Fruit fly (Drosophila melanogaster) Kc167 (cell line): ENCODE measurements around the gene CG9948.

Source experiments
- Myc ChIP-seq: fragments of >200 bp; optimal IDR thresholded peaks from 2 replicates; lab custom pipeline; 2017; ENCODE audit warnings: missing external identifiers
- Sin3A ChIP-seq: fragments of >200 bp; optimal IDR thresholded peaks from 2 replicates; lab custom pipeline; 2018; ENCODE audit warnings: missing external identifiers
- h ChIP-seq: fragments of >200 bp; optimal IDR thresholded peaks from 3 replicates; lab custom pipeline; 2018; ENCODE audit warnings: missing external identifiers
- insv ChIP-seq: fragments of >200 bp; optimal IDR thresholded peaks from 3 replicates; lab custom pipeline; 2018; ENCODE audit warnings: missing external identifiers
- psq ChIP-seq: fragments of >200 bp; optimal IDR thresholded peaks from 2 replicates; lab custom pipeline; 2017; ENCODE audit warnings: missing external identifiers
- ttk ChIP-seq: sonication (Bioruptor generic); optimal IDR thresholded peaks from 2 replicates; lab custom pipeline; 2017; ENCODE audit warnings: missing external identifiers

The CG9948 gene

DNA sequence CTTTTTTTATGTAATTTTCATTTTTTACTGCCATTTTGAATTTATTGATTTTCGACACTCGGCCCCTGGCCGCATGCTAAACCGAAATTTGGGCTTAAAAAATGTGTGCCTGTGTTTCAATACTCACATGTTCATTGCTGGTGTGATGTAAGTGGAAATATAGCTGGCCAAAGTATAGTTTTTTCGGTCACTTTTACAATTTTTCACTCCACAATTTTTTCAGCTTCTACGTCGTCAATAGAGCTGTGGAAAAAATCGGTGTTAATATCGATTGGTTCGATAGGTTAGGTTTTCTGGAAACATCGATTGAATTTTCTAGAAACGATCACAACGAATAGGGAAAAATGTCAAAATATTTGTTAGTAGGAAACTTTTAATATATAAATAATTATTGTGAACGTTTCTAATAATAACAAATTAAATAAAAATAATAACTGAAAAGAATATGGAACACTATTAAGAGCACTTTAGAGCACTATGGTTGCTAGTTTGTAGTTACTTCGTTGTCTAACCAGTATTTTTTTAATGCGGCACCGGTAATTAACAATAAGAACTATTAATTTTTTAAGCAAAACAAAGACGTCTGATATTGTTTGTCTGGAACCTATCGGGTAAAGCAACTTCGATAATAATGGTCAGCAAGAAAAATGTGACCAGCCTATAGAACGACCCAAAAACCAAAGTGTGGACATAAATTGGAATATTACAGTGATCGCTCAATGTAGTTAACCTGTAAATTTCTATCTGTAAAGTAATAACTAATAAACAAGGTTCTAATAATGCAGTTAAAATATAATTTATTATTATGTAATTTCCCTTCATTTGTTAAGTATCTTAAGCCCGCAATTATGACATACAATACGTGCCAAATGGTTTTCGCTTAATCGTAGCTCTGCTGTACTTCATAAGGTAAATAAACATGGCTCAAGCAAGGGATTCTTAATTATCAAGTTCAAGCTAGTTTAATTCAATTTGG, at the start of gene CG9948, which contains the start of gene CG10077:
Gene CG9948 (plus strand): TSS at position 738 of the 976 bp plus-strand sequence.
Gene CG10077 (minus strand): TSS at position 651 of the 976 bp plus-strand sequence.
- TF ChIP-seq ttk (no peak), h (lab: Kevin White, UChicago) (no peak), insv (no peak), psq (lab: Kevin White, UChicago) (no peak), Myc (lab: Kevin White, UChicago) (no peak), Sin3A (lab: Kevin White, UChicago) (no peak)

- TF ChIP-seq psq (lab: Kevin White, UChicago) = no peak
- TF ChIP-seq Myc (lab: Kevin White, UChicago) = no peak
Measured at dm6 chr3L:6906758-6907157, 49.0 kb upstream of the CG9948 start.

dm6 chr3L:6911219-6911618, 44.6 kb upstream of the CG9948 start:
- no peak for TF ChIP-seq Myc (lab: Kevin White, UChicago)
- no peak for TF ChIP-seq insv
- TF ChIP-seq h (lab: Kevin White, UChicago) = no peak
- no peak for TF ChIP-seq psq (lab: Kevin White, UChicago)
- no peak for TF ChIP-seq ttk
- TF ChIP-seq Sin3A (lab: Kevin White, UChicago) = no peak

DNA sequence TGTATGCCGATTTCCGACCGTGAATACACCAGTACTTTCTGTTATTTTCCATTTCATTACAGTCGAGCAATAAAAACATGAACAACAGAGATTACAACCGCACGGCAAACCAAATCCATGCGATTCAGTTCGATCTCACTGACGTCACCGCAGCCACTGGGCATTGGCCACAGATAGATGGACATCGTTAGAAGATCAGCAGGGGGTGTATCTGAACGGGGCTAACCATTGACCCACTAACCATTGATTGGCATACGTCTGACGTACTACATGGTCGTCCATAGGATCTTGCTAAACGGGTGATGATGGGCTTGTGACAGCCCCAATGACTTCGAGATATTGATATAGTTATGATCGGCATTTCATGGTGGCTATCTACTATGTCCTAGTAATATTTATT, 42.0 kb upstream of the CG9948 start:
- TF ChIP-seq insv = no peak
- TF ChIP-seq h (lab: Kevin White, UChicago) = no peak
- no peak for TF ChIP-seq Myc (lab: Kevin White, UChicago)
- TF ChIP-seq ttk = no peak
- TF ChIP-seq psq (lab: Kevin White, UChicago) = no peak
- TF ChIP-seq Sin3A (lab: Kevin White, UChicago) = no peak

DNA sequence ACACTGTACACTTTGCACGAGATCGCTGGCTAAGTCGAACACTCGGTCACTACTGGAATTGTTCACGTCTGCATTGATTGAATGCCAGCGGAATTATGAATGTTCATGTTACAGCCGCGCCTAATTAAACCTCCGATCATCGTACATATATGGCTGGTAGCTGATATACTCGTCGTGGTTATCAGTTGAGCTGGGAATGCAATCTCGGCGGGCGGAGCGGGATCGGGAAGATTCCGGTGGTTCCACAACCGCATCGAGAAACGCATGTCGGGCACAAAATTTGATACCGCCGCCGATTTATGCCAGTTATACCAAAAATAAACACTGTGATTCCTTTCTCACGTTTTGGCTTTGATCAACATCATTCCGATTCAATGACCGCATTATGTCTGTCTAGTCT, 41.0 kb upstream of the CG9948 start, which contains the start of gene Prat2:
Gene Prat2 (minus strand): TSS at position 101 of the 400 bp plus-strand sequence.
- no peak for TF ChIP-seq h (lab: Kevin White, UChicago)
- no peak for TF ChIP-seq Myc (lab: Kevin White, UChicago)
- no peak for TF ChIP-seq psq (lab: Kevin White, UChicago)
- TF ChIP-seq Sin3A (lab: Kevin White, UChicago) = no peak
- TF ChIP-seq insv = no peak
- no peak for TF ChIP-seq ttk

DNA sequence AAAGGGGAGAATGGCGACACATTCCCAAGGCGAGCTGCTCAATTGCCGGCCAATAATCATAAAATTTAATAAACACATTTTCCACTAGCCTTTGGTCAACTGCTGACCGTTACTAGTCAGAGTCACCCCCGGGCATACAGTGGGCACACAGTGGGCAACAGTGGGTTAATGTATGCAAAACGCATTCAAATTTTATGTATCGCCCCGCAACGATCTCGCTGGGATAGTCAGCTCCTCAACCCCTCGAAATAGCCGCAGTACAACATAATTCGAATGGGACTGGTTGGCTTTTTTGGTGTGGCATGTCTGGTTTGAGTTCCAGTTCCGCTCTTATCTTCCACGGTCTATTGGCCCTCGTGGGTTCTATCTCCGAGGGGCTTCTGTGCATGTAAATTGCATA, 36.6 kb upstream of the CG9948 start:
- TF ChIP-seq psq (lab: Kevin White, UChicago) (no peak), Myc (lab: Kevin White, UChicago) (no peak), h (lab: Kevin White, UChicago) (no peak), Sin3A (lab: Kevin White, UChicago) (no peak), ttk (no peak), insv (no peak)

DNA sequence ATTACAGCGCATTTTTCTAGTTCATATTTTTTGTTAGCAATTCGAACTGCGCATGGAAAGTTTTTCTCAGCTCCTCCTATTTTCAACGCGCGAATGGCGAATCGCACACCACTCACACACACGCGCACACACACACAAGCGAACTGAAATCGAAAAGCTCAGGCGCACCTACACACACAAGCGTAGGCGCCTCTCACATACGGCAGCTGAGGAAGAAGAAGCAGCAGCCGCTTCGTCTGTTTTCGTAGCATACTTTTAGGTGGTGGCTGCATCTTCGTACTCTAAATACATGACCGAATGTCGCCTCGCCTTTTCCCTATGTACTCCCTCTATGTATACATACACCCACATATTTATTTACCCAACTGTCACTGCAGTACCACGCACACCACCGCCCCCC, 29.9 kb upstream of the CG9948 start:
- no peak for TF ChIP-seq Sin3A (lab: Kevin White, UChicago)
- no peak for TF ChIP-seq insv
- TF ChIP-seq ttk = no peak
- no peak for TF ChIP-seq psq (lab: Kevin White, UChicago)
- TF ChIP-seq h (lab: Kevin White, UChicago) = no peak
- TF ChIP-seq Myc (lab: Kevin White, UChicago) = no peak

- no peak for TF ChIP-seq h (lab: Kevin White, UChicago)
- no peak for TF ChIP-seq ttk
- no peak for TF ChIP-seq Sin3A (lab: Kevin White, UChicago)
- TF ChIP-seq psq (lab: Kevin White, UChicago) = no peak
- TF ChIP-seq insv = no peak
- TF ChIP-seq Myc (lab: Kevin White, UChicago) = no peak
Measured at dm6 chr3L:6931850-6932249, 23.9 kb upstream of the CG9948 start, which contains the start of gene CG45413. CG45413 (minus strand) TSS chr3L:6931950.

dm6 chr3L:6932626-6933025, 23.2 kb upstream of the CG9948 start, which contains the start of gene CG14820:
CG14820 (plus strand) TSS chr3L:6932926.
- TF ChIP-seq Sin3A (lab: Kevin White, UChicago) = no peak
- TF ChIP-seq Myc (lab: Kevin White, UChicago) = no peak

DNA sequence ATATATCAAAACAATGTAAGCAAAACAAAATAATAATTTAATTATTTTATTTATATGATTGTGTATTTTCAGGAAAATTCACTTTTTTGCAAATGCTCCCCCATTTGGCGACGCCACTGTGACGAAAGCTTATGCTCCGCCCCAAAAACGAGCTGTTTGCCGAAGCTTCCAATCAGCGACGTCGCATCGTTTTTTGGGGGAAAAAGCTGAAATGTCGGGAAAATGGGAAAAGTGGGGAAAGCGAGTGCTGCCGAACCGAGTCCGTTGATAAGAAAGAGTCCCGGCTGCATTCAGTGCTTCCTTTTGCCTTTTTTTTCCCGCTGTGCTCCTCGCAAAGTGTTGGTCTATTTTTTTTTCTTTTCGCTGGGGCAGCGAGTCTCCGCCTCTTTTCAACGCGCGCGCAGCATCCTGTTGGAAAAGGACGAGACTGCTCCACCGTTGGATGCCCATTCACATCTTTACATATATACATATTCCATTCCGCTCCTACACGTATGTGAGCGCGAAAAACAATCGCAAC, 20.9 kb upstream of the CG9948 start:
- TF ChIP-seq Sin3A (lab: Kevin White, UChicago) (no peak), insv (no peak), h (lab: Kevin White, UChicago) (no peak), psq (lab: Kevin White, UChicago) (no peak), ttk (no peak), Myc (lab: Kevin White, UChicago) (no peak)

DNA sequence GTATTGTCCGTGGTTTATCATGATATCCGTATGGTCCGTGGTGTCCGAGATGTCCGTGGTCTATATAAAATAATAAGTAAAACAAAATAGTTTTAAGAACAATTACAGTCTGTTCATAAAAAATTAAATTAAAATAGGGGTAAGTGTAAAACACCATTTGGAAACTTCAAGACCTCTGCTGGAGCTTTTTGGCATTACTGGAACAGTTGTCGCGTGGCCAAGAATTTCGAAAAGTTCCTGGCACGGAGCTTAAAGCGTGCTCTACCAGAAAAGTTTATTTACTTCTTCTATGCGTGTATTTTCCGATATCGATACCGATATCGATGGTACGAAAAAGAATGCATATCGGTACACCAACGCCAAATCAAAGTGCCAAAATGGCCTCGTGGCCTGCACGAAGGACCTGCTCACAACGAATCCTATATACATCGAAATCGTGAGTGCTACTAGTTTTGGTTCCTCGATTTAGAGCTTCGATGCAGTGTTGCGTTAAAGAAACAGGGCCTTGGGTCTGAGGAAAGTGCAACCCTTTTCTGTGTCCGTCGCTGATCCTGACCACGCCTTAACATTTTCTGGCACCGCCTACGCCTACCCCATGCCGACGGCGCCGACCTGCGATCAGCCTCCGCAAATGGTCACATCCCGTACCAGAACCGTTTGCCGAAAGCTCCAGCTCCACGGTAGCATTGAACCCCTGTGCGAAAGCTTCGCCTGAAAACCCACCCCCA, 13.5 kb upstream of the CG9948 start:
- TF ChIP-seq psq (lab: Kevin White, UChicago) (no peak), Sin3A (lab: Kevin White, UChicago) (no peak), ttk (no peak)

DNA sequence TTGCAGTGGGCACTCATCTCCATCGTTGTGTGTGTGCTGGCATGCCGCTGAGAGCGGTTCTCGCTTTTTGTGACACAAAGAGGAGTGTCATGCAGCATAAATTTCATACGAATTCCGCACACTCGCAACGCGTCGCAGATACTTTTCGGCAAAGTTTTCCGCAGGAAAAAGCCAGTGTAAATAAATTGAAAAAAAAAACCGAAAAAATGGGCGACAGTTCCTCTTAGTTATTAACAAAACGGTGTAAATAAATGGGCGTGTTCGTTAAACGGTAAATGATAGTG, 13.0 kb upstream of the CG9948 start, which contains the start of gene tow:
Gene tow (plus strand): TSS at position 26 of the 284 bp plus-strand sequence.
- TF ChIP-seq Sin3A (lab: Kevin White, UChicago) (no peak), insv (no peak), Myc (lab: Kevin White, UChicago) (no peak), ttk (no peak), h (lab: Kevin White, UChicago) (no peak)
